Fruit fly (Drosophila melanogaster): ENCODE data around the gene CG13245.

CG13245 gene

DNA sequence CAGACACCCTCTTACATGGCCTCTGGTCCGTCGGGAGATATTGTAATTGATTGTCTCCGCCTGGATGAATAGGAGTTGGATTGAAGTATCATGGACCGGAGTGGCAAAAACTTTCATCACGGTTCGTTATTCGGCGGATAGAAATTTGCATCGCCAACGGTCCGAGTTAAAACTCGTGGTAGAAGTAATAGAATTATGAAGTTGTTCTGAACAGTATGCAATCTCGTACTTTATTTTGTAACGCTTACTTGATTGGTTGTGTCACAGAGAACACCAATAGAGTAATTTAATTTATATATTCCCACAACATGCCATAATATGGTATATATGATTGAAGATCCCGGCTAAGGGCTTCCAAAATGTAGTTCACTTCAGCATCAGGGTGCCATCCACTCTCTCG lies at the start of gene CG13245, which contains the start of gene CG43816:
TSS of gene CG13245 (plus strand) at position 301 of the 400 bp plus-strand sequence.
TSS of gene CG43816 (plus strand) at position 301 of the 400 bp plus-strand sequence.
- TF ChIP-seq Hnf4 (GFP tag; optimal IDR thresholded peaks at IDR 0.05) = no peak
- TF ChIP-seq dsf (GFP tag; optimal IDR thresholded peaks at IDR 0.05; ENCODE audit: borderline replicate concordance) = no peak
- TF ChIP-seq OdsH (GFP tag; optimal IDR thresholded peaks at IDR 0.05) = no peak
- TF ChIP-seq ey (GFP tag; optimal IDR thresholded peaks at IDR 0.05) = no peak
- no peak for TF ChIP-seq N (GFP tag; optimal IDR thresholded peaks at IDR 0.05)
- no peak for TF ChIP-seq br (GFP tag; optimal IDR thresholded peaks at IDR 0.05)
- no peak for TF ChIP-seq CG9705 (GFP tag; optimal IDR thresholded peaks at IDR 0.05)
- no peak for TF ChIP-seq Jra (GFP tag; optimal IDR thresholded peaks at IDR 0.05)
- no peak for TF ChIP-seq lola (GFP tag; optimal IDR thresholded peaks at IDR 0.05)
- no peak for TF ChIP-seq tai (GFP tag; optimal IDR thresholded peaks at IDR 0.05)
- no peak for TF ChIP-seq dl (GFP tag; optimal IDR thresholded peaks at IDR 0.05; ENCODE audit: insufficient read depth in 1 of 2, partially characterized antibody in 2 of 2)
- TF ChIP-seq Hr78 (GFP tag; optimal IDR thresholded peaks at IDR 0.05) = no peak
- no peak for TF ChIP-seq brk (GFP tag; optimal IDR thresholded peaks at IDR 0.05)
- TF ChIP-seq Dfd (GFP tag; optimal IDR thresholded peaks at IDR 0.05) = no peak
- no peak for TF ChIP-seq HLH106 (tag; optimal IDR thresholded peaks at IDR 0.05)
- no peak for TF ChIP-seq Vsx2 (GFP tag; optimal IDR thresholded peaks at IDR 0.05; ENCODE audit: partially characterized antibody)

- TF ChIP-seq Mio (GFP tag; optimal IDR thresholded peaks at IDR 0.05) = no peak
- TF ChIP-seq br (GFP tag; optimal IDR thresholded peaks at IDR 0.05) = no peak
- TF ChIP-seq dmrt93B (GFP tag; optimal IDR thresholded peaks at IDR 0.05) = no peak
- no peak for TF ChIP-seq lola (GFP tag; optimal IDR thresholded peaks at IDR 0.05)
- TF ChIP-seq ey (GFP tag; optimal IDR thresholded peaks at IDR 0.05) = no peak
- no peak for TF ChIP-seq Vsx2 (GFP tag; optimal IDR thresholded peaks at IDR 0.05; ENCODE audit: partially characterized antibody)
- TF ChIP-seq sv (GFP tag; optimal IDR thresholded peaks at IDR 0.05) = no peak
- TF ChIP-seq Dfd (GFP tag; optimal IDR thresholded peaks at IDR 0.05) = no peak
- no peak for TF ChIP-seq Hr83 (GFP tag; optimal IDR thresholded peaks at IDR 0.05; ENCODE audit: poor library complexity, severe bottlenecking)
These were observed 46.6 kb upstream of the CG13245 start, which contains the start of gene CG18063 for dm6 chr2L:15957558-15957957. CG18063 (plus strand) TSS chr2L:15957858.

DNA sequence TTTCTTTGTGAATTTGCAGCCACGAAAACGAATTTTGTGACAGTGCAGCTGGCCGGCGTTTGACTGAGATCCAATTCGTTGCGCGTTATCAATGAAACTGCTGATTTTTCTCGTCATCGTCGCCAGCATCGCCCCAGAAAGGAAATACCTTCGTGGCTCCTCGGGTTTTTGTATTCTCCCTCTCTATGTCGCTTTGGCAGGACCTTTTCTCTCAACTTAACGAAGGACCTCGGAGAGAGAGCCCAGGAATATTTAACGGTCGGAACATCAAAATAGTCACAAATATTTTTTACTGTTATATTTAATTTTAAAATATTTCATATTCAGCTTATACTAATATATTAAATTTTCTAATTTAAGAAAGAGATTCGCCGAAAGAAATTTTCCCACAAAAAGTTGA lies 41.8 kb upstream of the CG13245 start, which contains the start of gene beat-Ib:
TSS of gene beat-Ib (minus strand) at position 101 of the 400 bp plus-strand sequence.
- TF ChIP-seq fru (GFP tag; optimal IDR thresholded peaks at IDR 0.05) = no peak
- no peak for TF ChIP-seq HLH106 (tag; optimal IDR thresholded peaks at IDR 0.05)
- no peak for TF ChIP-seq sv (GFP tag; optimal IDR thresholded peaks at IDR 0.05)
- no peak for TF ChIP-seq woc (GFP tag; optimal IDR thresholded peaks at IDR 0.05)
- no peak for TF ChIP-seq OdsH (GFP tag; optimal IDR thresholded peaks at IDR 0.05)
- TF ChIP-seq jim (GFP tag; optimal IDR thresholded peaks at IDR 0.05) = no peak
- TF ChIP-seq CG9705 (GFP tag; optimal IDR thresholded peaks at IDR 0.05) = no peak
- no peak for TF ChIP-seq Myc (optimal IDR thresholded peaks at IDR 0.05)
- no peak for TF ChIP-seq Hr78 (GFP tag; optimal IDR thresholded peaks at IDR 0.05)
- TF ChIP-seq brk (GFP tag; optimal IDR thresholded peaks at IDR 0.05) = no peak
- no peak for TF ChIP-seq Hr83 (GFP tag; optimal IDR thresholded peaks at IDR 0.05; ENCODE audit: poor library complexity, severe bottlenecking)
- TF ChIP-seq usp (GFP tag; optimal IDR thresholded peaks at IDR 0.05) = no peak
- no peak for TF ChIP-seq lola (GFP tag; optimal IDR thresholded peaks at IDR 0.05)

DNA sequence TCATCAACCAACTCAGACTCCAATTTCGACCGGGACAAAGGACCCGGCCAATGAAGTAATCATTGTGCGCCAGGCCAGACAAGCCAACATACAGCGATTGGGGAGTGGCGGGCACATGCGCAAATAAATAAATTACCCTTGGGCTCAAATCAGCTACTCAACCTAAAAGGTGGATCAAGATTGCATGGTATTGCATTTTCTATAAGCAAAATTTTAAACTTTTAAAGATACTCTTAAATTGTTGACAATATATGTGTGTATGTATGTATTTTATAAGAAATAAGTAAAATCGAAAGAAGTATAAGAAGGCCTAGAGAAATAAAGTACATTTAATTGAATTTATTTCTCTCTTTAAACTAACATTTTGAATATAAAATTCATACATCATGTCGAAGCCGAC lies 24.9 kb upstream of the CG13245 start, which contains the start of gene CG10839:
TSS of gene CG10839 (plus strand) at position 301 of the 400 bp plus-strand sequence.
- no peak for TF ChIP-seq CrebA (GFP tag; optimal IDR thresholded peaks at IDR 0.05; ENCODE audit: borderline replicate concordance)
- no peak for TF ChIP-seq brk (GFP tag; optimal IDR thresholded peaks at IDR 0.05)

DNA sequence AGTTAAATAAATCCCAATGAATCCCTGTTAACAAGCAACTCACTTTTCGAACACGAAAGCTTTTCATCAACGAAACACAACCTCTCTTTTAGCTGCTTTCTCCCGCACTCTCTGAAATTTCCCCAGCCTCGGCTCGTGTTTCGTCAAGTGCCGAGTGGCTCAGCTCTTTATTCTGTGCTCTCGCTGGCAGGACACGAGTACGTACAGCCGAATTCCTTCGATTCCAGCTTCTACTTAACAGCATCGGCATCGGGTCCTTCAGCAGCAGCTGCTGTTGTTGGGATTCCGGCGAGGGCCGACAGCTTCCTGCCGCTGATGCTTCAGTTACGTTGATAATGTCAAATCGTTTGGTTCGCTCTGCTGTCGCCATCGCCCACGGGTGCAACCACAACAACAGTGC lies 3.9 kb upstream of the CG13245 start, which contains the start of gene beat-Ic:
TSS of gene beat-Ic (plus strand) at position 93 of the 400 bp plus-strand sequence.
- TF ChIP-seq sage (GFP tag; optimal IDR thresholded peaks at IDR 0.05) (no peak), foxo (GFP tag; optimal IDR thresholded peaks at IDR 0.05) (no peak), usp (GFP tag; optimal IDR thresholded peaks at IDR 0.05) (no peak), ey (GFP tag; optimal IDR thresholded peaks at IDR 0.05) (no peak), CG9705 (GFP tag; optimal IDR thresholded peaks at IDR 0.05) (no peak)

DNA sequence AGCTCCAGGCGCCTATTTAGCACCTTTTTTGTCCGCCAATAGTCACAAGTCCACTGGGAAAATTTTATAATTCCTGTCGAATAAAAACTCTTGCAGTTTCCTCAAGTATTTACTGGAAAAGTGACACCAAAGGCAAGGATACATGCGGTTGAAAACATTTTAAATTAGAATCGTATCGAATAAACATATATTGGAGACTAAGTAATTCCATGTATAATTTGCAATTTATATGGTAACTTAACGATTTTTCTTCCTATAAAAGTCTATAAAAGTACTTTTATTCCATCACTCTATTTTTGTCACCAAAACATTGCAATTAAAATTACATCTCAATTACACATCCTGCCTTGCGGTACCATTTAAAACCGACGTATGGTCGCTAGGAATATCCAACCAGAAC lies 584 bp upstream of the CG13245 start, which contains the start of gene CG34167:
TSS of gene CG34167 (minus strand) at position 101 of the 400 bp plus-strand sequence.
- TF ChIP-seq GATAd (GFP tag; optimal IDR thresholded peaks at IDR 0.05) = no peak
- no peak for TF ChIP-seq Sp1 (GFP tag; optimal IDR thresholded peaks at IDR 0.05)
- TF ChIP-seq lola (GFP tag; optimal IDR thresholded peaks at IDR 0.05) = no peak
- TF ChIP-seq OdsH (GFP tag; optimal IDR thresholded peaks at IDR 0.05) = no peak
- TF ChIP-seq tai (GFP tag; optimal IDR thresholded peaks at IDR 0.05) = no peak
- no peak for TF ChIP-seq brk (GFP tag; optimal IDR thresholded peaks at IDR 0.05)
- no peak for TF ChIP-seq sv (GFP tag; optimal IDR thresholded peaks at IDR 0.05)
- TF ChIP-seq fru (GFP tag; optimal IDR thresholded peaks at IDR 0.05) = no peak
- no peak for TF ChIP-seq CG9705 (GFP tag; optimal IDR thresholded peaks at IDR 0.05)
- no peak for TF ChIP-seq psq (GFP tag; optimal IDR thresholded peaks at IDR 0.05)
- no peak for TF ChIP-seq N (GFP tag; optimal IDR thresholded peaks at IDR 0.05)
- no peak for TF ChIP-seq Vsx2 (GFP tag; optimal IDR thresholded peaks at IDR 0.05; ENCODE audit: partially characterized antibody)
- no peak for TF ChIP-seq Hr83 (GFP tag; optimal IDR thresholded peaks at IDR 0.05; ENCODE audit: poor library complexity, severe bottlenecking)
- TF ChIP-seq pan (optimal IDR thresholded peaks at IDR 0.05) = no peak
- TF ChIP-seq CrebA (GFP tag; optimal IDR thresholded peaks at IDR 0.05; ENCODE audit: borderline replicate concordance) = no peak
- no peak for TF ChIP-seq jim (GFP tag; optimal IDR thresholded peaks at IDR 0.05)
- TF ChIP-seq Dfd (GFP tag; optimal IDR thresholded peaks at IDR 0.05) = no peak
- no peak for TF ChIP-seq Myc (optimal IDR thresholded peaks at IDR 0.05)
- TF ChIP-seq dsf (GFP tag; optimal IDR thresholded peaks at IDR 0.05; ENCODE audit: borderline replicate concordance) = no peak
